Worm (Caenorhabditis elegans) whole organism, L2 larva: ENCODE measurements around the gene nspb-8.

ENCODE experiments used
- C34F6.9 ChIP-seq: fragments of 150-350 bp; optimal IDR thresholded peaks from 2 replicates; lab custom pipeline; 2014; ENCODE audit warnings: missing biosample characterization, missing genetic modification characterization
- F13H6.1 ChIP-seq: sonication (generic microtip); optimal IDR thresholded peaks from 2 replicates; lab custom pipeline; 2016; ENCODE audit warnings: missing genetic modification characterization, missing compliant biosample characterization
- R02D3.7 ChIP-seq: fragments of 150-350 bp; optimal IDR thresholded peaks from 2 replicates; lab custom pipeline; 2014; ENCODE audit warnings: missing biosample characterization, missing genetic modification characterization
- Y55F3AM.14 ChIP-seq: fragments of 200-800 bp; sonication (Bioruptor generic); optimal IDR thresholded peaks from 2 replicates; lab custom pipeline; 2018; ENCODE audit warnings: mild to moderate bottlenecking, missing genetic modification characterization, missing compliant biosample characterization
- ZK546.5 ChIP-seq: sonication (generic microtip); optimal IDR thresholded peaks from 2 replicates; lab custom pipeline; 2017; ENCODE audit warnings: missing biosample characterization, missing genetic modification characterization
- alr-1 ChIP-seq: fragments of 150-350 bp; optimal IDR thresholded peaks from 2 replicates; lab custom pipeline; 2014; ENCODE audit warnings: missing biosample characterization, missing genetic modification characterization
- ama-1 ChIP-seq: fragments of 150-350 bp; optimal IDR thresholded peaks from 2 replicates; lab custom pipeline; 2018; ENCODE audit warnings: inconsistent platforms
- blmp-1 ChIP-seq: sonication (generic microtip); optimal IDR thresholded peaks from 2 replicates; lab custom pipeline; 2017; ENCODE audit warnings: missing genetic modification characterization, mild to moderate bottlenecking, missing compliant biosample characterization, antibody characterized with exemption, moderate library complexity; ENCODE audit not compliant: insufficient read depth
- crh-2 ChIP-seq: sonication (generic microtip); optimal IDR thresholded peaks from 2 replicates; lab custom pipeline; 2017; ENCODE audit warnings: missing biosample characterization, missing genetic modification characterization
- dmd-4 ChIP-seq: sonication (generic microtip); optimal IDR thresholded peaks from 2 replicates; lab custom pipeline; 2017; ENCODE audit warnings: missing biosample characterization, missing genetic modification characterization
- egl-27 ChIP-seq: sonication (generic microtip); optimal IDR thresholded peaks from 3 replicates; lab custom pipeline; 2017; ENCODE audit warnings: missing biosample characterization, missing genetic modification reagents, missing genetic modification characterization
- elt-1 ChIP-seq: fragments of 150-350 bp; optimal IDR thresholded peaks from 2 replicates; lab custom pipeline; 2014; ENCODE audit warnings: missing biosample characterization, missing genetic modification characterization
- elt-3 ChIP-seq: sonication (generic microtip); optimal IDR thresholded peaks from 2 replicates; lab custom pipeline; 2017; ENCODE audit warnings: missing biosample characterization, missing genetic modification characterization
- fos-1 ChIP-seq: fragments of 150-350 bp; optimal IDR thresholded peaks from 2 replicates; lab custom pipeline; 2014; ENCODE audit warnings: missing biosample characterization, missing genetic modification characterization
- gmeb-1 ChIP-seq: fragments of 150-350 bp; optimal IDR thresholded peaks from 2 replicates; lab custom pipeline; 2014; ENCODE audit warnings: missing biosample characterization, missing genetic modification characterization
- lin-11 ChIP-seq: fragments of 150-350 bp; sonication (generic microtip); optimal IDR thresholded peaks from 2 replicates; lab custom pipeline; 2014; ENCODE audit warnings: missing biosample characterization, missing genetic modification characterization, inconsistent platforms, mixed read lengths
- lin-13 ChIP-seq: fragments of 150-350 bp; optimal IDR thresholded peaks from 2 replicates; lab custom pipeline; 2014; ENCODE audit warnings: missing biosample characterization, missing genetic modification reagents, missing genetic modification characterization
- lin-39 ChIP-seq: fragments of 150-350 bp; optimal IDR thresholded peaks from 2 replicates; lab custom pipeline; 2014; ENCODE audit warnings: missing biosample characterization, missing genetic modification reagents, missing genetic modification characterization
- lsy-2 ChIP-seq, 2 experiments: fragments of 150-350 bp in 1 of 2; sonication (generic microtip) in 1 of 2; optimal IDR thresholded peaks; 2 replicates each; lab custom pipeline; 2014 to 2017; ENCODE audit warnings: missing biosample characterization in 2 of 2, missing genetic modification characterization in 2 of 2
- mab-5 ChIP-seq: fragments of 150-350 bp; optimal IDR thresholded peaks from 2 replicates; lab custom pipeline; 2014; ENCODE audit warnings: missing biosample characterization, missing genetic modification characterization
- mbf-1 ChIP-seq: sonication (generic microtip); optimal IDR thresholded peaks from 2 replicates; lab custom pipeline; 2017; ENCODE audit warnings: missing biosample characterization, missing genetic modification characterization
- mdl-1 ChIP-seq, 2 experiments: fragments of 150-350 bp in 1 of 2; sonication (generic microtip) in 1 of 2; optimal IDR thresholded peaks; 2 replicates each; lab custom pipeline; 2017; ENCODE audit warnings: missing biosample characterization in 2 of 2, missing genetic modification characterization in 2 of 2
- nhr-10 ChIP-seq: sonication (generic microtip); optimal IDR thresholded peaks from 2 replicates; lab custom pipeline; 2017; ENCODE audit warnings: missing biosample characterization, missing genetic modification characterization
- nhr-11 ChIP-seq: fragments of 150-350 bp; optimal IDR thresholded peaks from 2 replicates; lab custom pipeline; 2014; ENCODE audit warnings: missing biosample characterization, missing genetic modification characterization
- nhr-129 ChIP-seq: fragments of 150-350 bp; optimal IDR thresholded peaks from 2 replicates; lab custom pipeline; 2014; ENCODE audit warnings: missing biosample characterization, missing genetic modification characterization
- nhr-21 ChIP-seq: fragments of 150-350 bp; optimal IDR thresholded peaks from 2 replicates; lab custom pipeline; 2014; ENCODE audit warnings: missing biosample characterization, missing genetic modification characterization
- nhr-23 ChIP-seq: fragments of 150-350 bp; optimal IDR thresholded peaks from 2 replicates; lab custom pipeline; 2014; ENCODE audit warnings: missing biosample characterization, missing genetic modification reagents, missing genetic modification characterization
- nhr-237 ChIP-seq: fragments of 150-350 bp; optimal IDR thresholded peaks from 2 replicates; lab custom pipeline; 2014; ENCODE audit warnings: missing biosample characterization, missing genetic modification characterization
- nhr-25 ChIP-seq: fragments of 150-350 bp; sonication (generic microtip); optimal IDR thresholded peaks from 3 replicates; lab custom pipeline; 2014; ENCODE audit warnings: missing biosample characterization, missing genetic modification characterization
- nhr-6 ChIP-seq: fragments of 150-350 bp; optimal IDR thresholded peaks from 2 replicates; lab custom pipeline; 2014; ENCODE audit warnings: missing biosample characterization, missing genetic modification characterization
- nhr-77 ChIP-seq: fragments of 150-350 bp; optimal IDR thresholded peaks from 2 replicates; lab custom pipeline; 2014; ENCODE audit warnings: missing biosample characterization, missing genetic modification characterization
- peb-1 ChIP-seq: fragments of 150-350 bp; optimal IDR thresholded peaks from 2 replicates; lab custom pipeline; 2014; ENCODE audit warnings: missing biosample characterization, missing genetic modification characterization
- sem-4 ChIP-seq: fragments of 150-350 bp; optimal IDR thresholded peaks from 2 replicates; lab custom pipeline; 2014; ENCODE audit warnings: missing biosample characterization, missing genetic modification reagents, missing genetic modification characterization
- skn-1 ChIP-seq: sonication (generic microtip); optimal IDR thresholded peaks from 2 replicates; lab custom pipeline; 2017; ENCODE audit warnings: missing biosample characterization, missing genetic modification characterization
- sma-3 ChIP-seq: sonication (generic microtip); optimal IDR thresholded peaks from 2 replicates; lab custom pipeline; 2016; ENCODE audit warnings: missing genetic modification reagents, missing genetic modification characterization, missing compliant biosample characterization
- sma-9 ChIP-seq, 2 experiments: fragments of 150-350 bp in 1 of 2; sonication (generic microtip) in 1 of 2; optimal IDR thresholded peaks; 2 replicates each; lab custom pipeline; 2014 to 2016; ENCODE audit warnings: missing genetic modification characterization in 2 of 2, mild to moderate bottlenecking in 1 of 2, missing biosample characterization in 1 of 2, missing compliant biosample characterization in 1 of 2, missing genetic modification reagents in 1 of 2, moderate library complexity in 1 of 2
- snpc-4 ChIP-seq: fragments of 150-350 bp; optimal IDR thresholded peaks from 2 replicates; lab custom pipeline; 2014; ENCODE audit warnings: missing biosample characterization, missing genetic modification characterization
- unc-39 ChIP-seq: fragments of 150-350 bp; optimal IDR thresholded peaks from 2 replicates; lab custom pipeline; 2014; ENCODE audit warnings: missing biosample characterization, missing genetic modification characterization
- unc-55 ChIP-seq: fragments of 150-350 bp; sonication (generic microtip); optimal IDR thresholded peaks from 3 replicates; lab custom pipeline; 2014; ENCODE audit warnings: missing biosample characterization, missing genetic modification reagents, missing genetic modification characterization
- unc-62 ChIP-seq: fragments of 150-350 bp; optimal IDR thresholded peaks from 2 replicates; lab custom pipeline; 2014; ENCODE audit warnings: missing biosample characterization, missing genetic modification reagents, missing genetic modification characterization
- zag-1 ChIP-seq: fragments of 150-350 bp; optimal IDR thresholded peaks from 2 replicates; lab custom pipeline; 2014; ENCODE audit warnings: missing biosample characterization, missing genetic modification characterization
- ztf-1 ChIP-seq: fragments of 200-800 bp; sonication (Bioruptor generic); conservative IDR thresholded peaks from 2 replicates; pipeline ENCODE4 v1.3.6; 2022; ENCODE audit warnings: missing genetic modification characterization, missing compliant biosample characterization
- ztf-11 ChIP-seq: sonication (generic microtip); optimal IDR thresholded peaks from 2 replicates; lab custom pipeline; 2017; ENCODE audit warnings: missing biosample characterization, missing genetic modification characterization
- ztf-4 ChIP-seq: fragments of 150-350 bp; optimal IDR thresholded peaks from 2 replicates; lab custom pipeline; 2014; ENCODE audit warnings: missing biosample characterization, missing genetic modification characterization

Gene nspb-8

DNA sequence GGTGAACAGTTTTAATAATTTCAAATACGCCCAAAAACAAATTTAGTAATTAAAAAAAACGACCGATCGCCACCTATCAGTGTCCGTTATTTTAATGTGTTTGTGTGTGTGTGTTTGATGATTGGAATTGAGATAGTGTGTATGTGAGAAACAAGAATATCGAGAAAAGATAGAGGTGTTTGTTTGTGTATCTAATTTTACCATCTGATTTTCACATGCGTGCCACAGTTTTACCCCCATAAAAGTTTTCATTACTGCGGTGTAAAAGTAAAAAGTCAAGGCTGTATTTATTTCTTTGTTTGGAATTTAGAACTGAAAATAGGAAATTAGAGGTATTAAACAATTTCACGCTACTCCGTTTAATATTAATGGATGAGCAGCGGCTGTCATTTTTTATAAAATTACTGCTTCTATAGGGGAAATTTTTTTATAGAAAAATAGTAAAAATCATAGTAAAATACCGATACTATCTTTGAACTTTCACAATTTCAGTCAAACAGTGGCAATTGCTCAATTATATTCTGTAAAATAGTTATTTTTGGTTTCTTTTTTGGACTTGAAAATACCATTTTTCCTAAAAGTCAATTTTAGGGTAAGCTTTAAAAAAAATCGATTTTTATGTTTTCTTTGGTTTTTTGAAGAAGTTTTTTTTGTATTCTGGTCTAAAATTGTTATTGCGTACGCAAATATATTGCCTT, 19.6 kb upstream of the nspb-8 start (continued):
- TF ChIP-seq elt-3 (tag; lab: Kevin White, UChicago) (no peak), skn-1 (tag; lab: Kevin White, UChicago) (no peak), nhr-23 (no peak), R02D3.7 (tag; lab: Kevin White, UChicago) (no peak), nhr-25 (peak; percentile 27), Y55F3AM.14 (no peak), mbf-1 (no peak), egl-27 (tag; lab: Kevin White, UChicago) (no peak), unc-39 (no peak), fos-1 (tag; lab: Kevin White, UChicago) (peak; percentile 44), nhr-77 (no peak), sma-9 (GFP tag; optimal IDR thresholded peaks at IDR 0.05; lab: Kevin White, UChicago) (peak; percentile 68), sma-9 (tag; optimal IDR thresholded peaks at IDR 0.05; lab: Kevin White, UChicago) (no peak), ZK546.5 (no peak), unc-62 (GFP tag; lab: Kevin White, UChicago) (no peak), elt-1 (tag; lab: Kevin White, UChicago) (no peak), lin-11 (tag; lab: Kevin White, UChicago) (no peak), nhr-11 (tag; lab: Kevin White, UChicago) (no peak)

- TF ChIP-seq ZK546.5 (no peak), Y55F3AM.14 (no peak), crh-2 (tag; lab: Kevin White, UChicago) (no peak), nhr-6 (tag; lab: Kevin White, UChicago) (no peak), elt-3 (tag; lab: Kevin White, UChicago) (no peak), lin-13 (GFP tag; lab: Kevin White, UChicago) (no peak), nhr-237 (tag; lab: Kevin White, UChicago) (no peak), alr-1 (no peak), sma-9 (GFP tag; optimal IDR thresholded peaks at IDR 0.05; lab: Kevin White, UChicago) (no peak), sma-9 (tag; optimal IDR thresholded peaks at IDR 0.05; lab: Kevin White, UChicago) (no peak), mab-5 (tag; lab: Kevin White, UChicago) (no peak), nhr-21 (no peak), snpc-4 (tag; lab: Kevin White, UChicago) (no peak), dmd-4 (tag; lab: Kevin White, UChicago) (no peak), unc-55 (GFP tag; lab: Kevin White, UChicago) (no peak), lsy-2 (tag; optimal IDR thresholded peaks at IDR 0.05; lab: Kevin White, UChicago) (no peak)
Observed at ce11 chrII:14599284-14599862, 18.9 kb upstream of the nspb-8 start.

DNA sequence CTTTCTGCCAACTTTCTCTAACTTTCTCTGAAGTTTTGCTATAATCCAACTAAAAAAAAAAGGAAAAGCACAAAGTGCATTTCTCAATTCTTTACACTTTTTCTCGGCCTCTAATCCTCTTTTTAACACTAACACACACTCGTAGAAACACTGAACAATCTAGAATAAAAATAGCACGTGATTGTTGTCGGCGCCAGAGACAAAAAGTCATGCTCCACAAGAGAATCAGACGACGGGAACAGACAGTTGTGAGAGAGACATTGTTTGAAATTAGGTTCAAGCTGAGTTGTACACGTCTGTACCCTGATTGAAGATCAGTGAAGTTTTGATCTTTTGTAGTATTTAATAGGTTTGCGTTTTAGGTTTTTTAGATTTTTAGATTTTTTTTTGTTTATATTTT, 17.9 kb upstream of the nspb-8 start:
- TF ChIP-seq nhr-11 (tag; lab: Kevin White, UChicago) (no peak), nhr-6 (tag; lab: Kevin White, UChicago) (peak; percentile 45), Y55F3AM.14 (no peak), lsy-2 (tag; optimal IDR thresholded peaks at IDR 0.05; lab: Kevin White, UChicago) (peak in 1 of 2 experiments; percentile 81), elt-1 (tag; lab: Kevin White, UChicago) (no peak), skn-1 (tag; lab: Kevin White, UChicago) (no peak), gmeb-1 (peak; percentile 49), C34F6.9 (peak; percentile 78), crh-2 (tag; lab: Kevin White, UChicago) (peak; percentile 81), lin-11 (tag; lab: Kevin White, UChicago) (no peak), sma-3 (GFP tag; lab: Kevin White, UChicago) (peak; percentile 64), mab-5 (tag; lab: Kevin White, UChicago) (peak; percentile 20), blmp-1 (no peak), lin-39 (tag; lab: Kevin White, UChicago) (no peak), nhr-237 (tag; lab: Kevin White, UChicago) (no peak), nhr-129 (tag; lab: Kevin White, UChicago) (peak; percentile 91), ztf-4 (tag; lab: Kevin White, UChicago) (peak; percentile 68), mdl-1 (tag; optimal IDR thresholded peaks at IDR 0.05; lab: Kevin White, UChicago) (peak in 1 of 2 experiments; percentile 63), nhr-25 (no peak), snpc-4 (tag; lab: Kevin White, UChicago) (peak; percentile 34), ztf-11 (tag; lab: Kevin White, UChicago) (no peak), nhr-10 (tag; lab: Kevin White, UChicago) (peak; percentile 7), nhr-77 (no peak), fos-1 (tag; lab: Kevin White, UChicago) (peak; percentile 50), ama-1 (peak; percentile 34), lin-13 (GFP tag; lab: Kevin White, UChicago) (peak; percentile 22), sma-9 (GFP tag; optimal IDR thresholded peaks at IDR 0.05; lab: Kevin White, UChicago) (peak; percentile 89), sma-9 (tag; optimal IDR thresholded peaks at IDR 0.05; lab: Kevin White, UChicago) (no peak), zag-1 (tag; lab: Kevin White, UChicago) (no peak), ztf-1 (GFP tag; lab: Robert Waterston, UW) (no peak), sem-4 (tag; lab: Kevin White, UChicago) (no peak), mbf-1 (no peak), dmd-4 (tag; lab: Kevin White, UChicago) (no peak), unc-55 (GFP tag; lab: Kevin White, UChicago) (no peak), peb-1 (no peak), F13H6.1 (tag; lab: Kevin White, UChicago) (peak; percentile 76), ZK546.5 (no peak)
- TF ChIP-seq, all 48 proteins: peak for 17
